Worm (Caenorhabditis elegans) whole organism, early embryonic: ENCODE results near the gene C08B6.3.

Experiments used
- B0310.2 ChIP-seq: sonication (generic microtip); optimal IDR thresholded peaks from 2 replicates; lab custom pipeline; 2016; ENCODE audit warnings: mild to moderate bottlenecking, missing genetic modification characterization, missing compliant biosample characterization
- F13C5.2 ChIP-seq: sonication (generic microtip); optimal IDR thresholded peaks from 2 replicates; lab custom pipeline; 2017; ENCODE audit warnings: mild to moderate bottlenecking, missing genetic modification characterization, inconsistent platforms, missing compliant biosample characterization
- aly-1 ChIP-seq: sonication (generic microtip); optimal IDR thresholded peaks from 2 replicates; lab custom pipeline; 2016; ENCODE audit warnings: missing genetic modification characterization, missing compliant biosample characterization
- ama-1 ChIP-seq: fragments of 150-350 bp; optimal IDR thresholded peaks from 2 replicates; lab custom pipeline; 2014
- ceh-13 ChIP-seq: fragments of 200-800 bp; sonication (Bioruptor generic); optimal IDR thresholded peaks from 2 replicates; lab custom pipeline; 2018; ENCODE audit warnings: mild to moderate bottlenecking, missing genetic modification characterization, missing compliant biosample characterization
- ceh-36 ChIP-seq: sonication (generic microtip); optimal IDR thresholded peaks from 2 replicates; lab custom pipeline; 2016; ENCODE audit warnings: missing genetic modification characterization, inconsistent platforms, missing compliant biosample characterization
- ets-7 ChIP-seq: sonication (generic microtip); optimal IDR thresholded peaks from 2 replicates; lab custom pipeline; 2016; ENCODE audit warnings: missing genotype, missing genetic modification characterization, missing compliant biosample characterization
- flt-1 ChIP-seq: fragments of 200-800 bp; sonication (Bioruptor generic); IDR thresholded peaks from 2 replicates; pipeline ENCODE4 v1.3.6; 2022; ENCODE audit warnings: missing genetic modification characterization, missing compliant biosample characterization
- hmbx-1 ChIP-seq: sonication (generic microtip); optimal IDR thresholded peaks from 2 replicates; lab custom pipeline; 2016; ENCODE audit warnings: mild to moderate bottlenecking, missing genetic modification characterization, missing compliant biosample characterization
- hmg-4 ChIP-seq: fragments of 200-800 bp; sonication (Bioruptor generic); optimal IDR thresholded peaks from 2 replicates; lab custom pipeline; 2018; ENCODE audit warnings: mild to moderate bottlenecking, missing genetic modification characterization, missing compliant biosample characterization
- hnd-1 ChIP-seq: sonication (generic microtip); optimal IDR thresholded peaks from 2 replicates; lab custom pipeline; 2016; ENCODE audit warnings: missing genetic modification characterization, missing compliant biosample characterization
- pes-1 ChIP-seq: fragments of 200-800 bp; sonication (Bioruptor generic); IDR thresholded peaks from 2 replicates; pipeline ENCODE4 v1.3.6; 2022; ENCODE audit warnings: missing genetic modification reagents, missing genetic modification characterization, missing compliant biosample characterization
- scrt-1 ChIP-seq: fragments of 200-800 bp; sonication (Bioruptor generic); IDR thresholded peaks from 2 replicates; pipeline ENCODE4 v1.3.6; 2022; ENCODE audit warnings: missing genetic modification characterization, missing compliant biosample characterization
- sea-1 ChIP-seq: fragments of 200-800 bp; sonication (Bioruptor generic); conservative IDR thresholded peaks from 2 replicates; pipeline ENCODE4 v1.3.6; 2022; ENCODE audit warnings: missing genetic modification characterization, missing compliant biosample characterization
- tbx-11 ChIP-seq: fragments of 200-800 bp; sonication (Bioruptor generic); IDR thresholded peaks from 2 replicates; pipeline ENCODE4 v1.3.6; 2022; ENCODE audit warnings: missing genetic modification characterization, missing compliant biosample characterization
- tbx-37 ChIP-seq: fragments of 200-800 bp; sonication (Bioruptor generic); conservative IDR thresholded peaks from 2 replicates; pipeline ENCODE4 v1.3.6; 2022; ENCODE audit warnings: missing genetic modification reagents, missing genetic modification characterization, missing compliant biosample characterization
- tra-4 ChIP-seq: sonication (generic microtip); optimal IDR thresholded peaks from 2 replicates; lab custom pipeline; 2017; ENCODE audit warnings: missing genetic modification characterization, missing compliant biosample characterization

C08B6.3 gene

ce11 chrV:10107309-10107708 is 4.8 kb downstream of the C08B6.3 start, which contains the start of gene C08B6.11:
C08B6.11 (plus strand) TSS chrV:10107609.
- TF ChIP-seq flt-1 (GFP tag; lab: Robert Waterston, UW), result no peak
- no peak for TF ChIP-seq ceh-36
- no peak for TF ChIP-seq tra-4 (tag; lab: Kevin White, UChicago)
- no peak for TF ChIP-seq hnd-1 (tag; lab: Kevin White, UChicago)
- TF ChIP-seq hmg-4 (GFP tag; lab: Kevin White, UChicago), result no peak
- TF ChIP-seq B0310.2 (tag; lab: Kevin White, UChicago), result no peak
- TF ChIP-seq tbx-37 (GFP tag; lab: Robert Waterston, UW), result no peak
- TF ChIP-seq scrt-1, result no peak
- TF ChIP-seq ets-7 (tag; lab: Kevin White, UChicago), result no peak
- no peak for TF ChIP-seq sea-1 (GFP tag; lab: Robert Waterston, UW)
- TF ChIP-seq hmbx-1 (tag; lab: Kevin White, UChicago), result no peak
- TF ChIP-seq ceh-13 (GFP tag; lab: Kevin White, UChicago), result no peak
- no peak for TF ChIP-seq pes-1 (GFP tag; lab: Robert Waterston, UW)
- TF ChIP-seq tbx-11 (GFP tag; lab: Robert Waterston, UW), result no peak
- TF ChIP-seq aly-1 (tag; lab: Kevin White, UChicago), result no peak
- no peak for TF ChIP-seq F13C5.2

DNA sequence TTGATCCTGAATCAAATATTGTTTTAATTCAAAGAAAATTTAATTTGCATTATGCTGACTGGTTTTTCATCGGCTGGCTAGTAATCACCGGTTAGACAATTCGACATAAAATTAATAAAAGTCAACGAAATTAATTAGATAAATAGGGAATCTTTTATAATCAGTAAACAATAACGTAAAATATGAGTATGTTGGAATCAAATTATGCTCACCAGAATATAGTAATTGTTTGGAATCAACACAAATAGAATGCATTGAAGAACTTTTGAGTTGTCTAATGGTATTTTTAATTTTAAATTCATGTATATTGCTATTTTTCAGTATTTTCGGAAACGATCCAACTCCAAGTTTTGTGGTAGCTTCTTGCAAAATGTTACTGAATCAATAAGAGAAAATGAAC is 6.7 kb downstream of the C08B6.3 start, which contains the start of gene C08B6.2:
C08B6.2 (plus strand) TSS at position 301 of the 400 bp plus-strand sequence.
- TF ChIP-seq aly-1 (tag; lab: Kevin White, UChicago), result no peak
- TF ChIP-seq ets-7 (tag; lab: Kevin White, UChicago), result no peak
- TF ChIP-seq tbx-11 (GFP tag; lab: Robert Waterston, UW), result no peak
- TF ChIP-seq ama-1, result no peak
- no peak for TF ChIP-seq ceh-36
- TF ChIP-seq pes-1 (GFP tag; lab: Robert Waterston, UW), result no peak
- no peak for TF ChIP-seq tbx-37 (GFP tag; lab: Robert Waterston, UW)
- TF ChIP-seq tra-4 (tag; lab: Kevin White, UChicago), result no peak
- no peak for TF ChIP-seq scrt-1
- no peak for TF ChIP-seq hnd-1 (tag; lab: Kevin White, UChicago)
- TF ChIP-seq ceh-13 (GFP tag; lab: Kevin White, UChicago), result no peak
- no peak for TF ChIP-seq B0310.2 (tag; lab: Kevin White, UChicago)
- TF ChIP-seq hmg-4 (GFP tag; lab: Kevin White, UChicago), result no peak

ce11 chrV:10104785-10105310 is 7.2 kb downstream of the C08B6.3 start, which contains the start of gene ugt-17:
ugt-17 (minus strand) TSS chrV:10104964.
- no peak for TF ChIP-seq pes-1 (GFP tag; lab: Robert Waterston, UW)
- no peak for TF ChIP-seq B0310.2 (tag; lab: Kevin White, UChicago)
- no peak for TF ChIP-seq sea-1 (GFP tag; lab: Robert Waterston, UW)
- no peak for TF ChIP-seq hmg-4 (GFP tag; lab: Kevin White, UChicago)
- TF ChIP-seq ceh-13 (GFP tag; lab: Kevin White, UChicago), result no peak
- TF ChIP-seq ets-7 (tag; lab: Kevin White, UChicago), result no peak
- no peak for TF ChIP-seq tbx-37 (GFP tag; lab: Robert Waterston, UW)
- no peak for TF ChIP-seq F13C5.2

ce11 chrV:10103811-10104210 is 8.3 kb downstream of the C08B6.3 start:
- TF ChIP-seq scrt-1, result no peak
- no peak for TF ChIP-seq hmg-4 (GFP tag; lab: Kevin White, UChicago)
- TF ChIP-seq flt-1 (GFP tag; lab: Robert Waterston, UW), result no peak
- no peak for TF ChIP-seq F13C5.2
- TF ChIP-seq ets-7 (tag; lab: Kevin White, UChicago), result no peak
- no peak for TF ChIP-seq aly-1 (tag; lab: Kevin White, UChicago)
- TF ChIP-seq ceh-13 (GFP tag; lab: Kevin White, UChicago), result no peak
- no peak for TF ChIP-seq hnd-1 (tag; lab: Kevin White, UChicago)
- no peak for TF ChIP-seq hmbx-1 (tag; lab: Kevin White, UChicago)
- no peak for TF ChIP-seq ama-1
- TF ChIP-seq sea-1 (GFP tag; lab: Robert Waterston, UW), result no peak
- TF ChIP-seq tra-4 (tag; lab: Kevin White, UChicago), result no peak
- TF ChIP-seq tbx-37 (GFP tag; lab: Robert Waterston, UW), result no peak
- TF ChIP-seq pes-1 (GFP tag; lab: Robert Waterston, UW), result no peak
- TF ChIP-seq B0310.2 (tag; lab: Kevin White, UChicago), result no peak
- no peak for TF ChIP-seq tbx-11 (GFP tag; lab: Robert Waterston, UW)
- no peak for TF ChIP-seq ceh-36

DNA sequence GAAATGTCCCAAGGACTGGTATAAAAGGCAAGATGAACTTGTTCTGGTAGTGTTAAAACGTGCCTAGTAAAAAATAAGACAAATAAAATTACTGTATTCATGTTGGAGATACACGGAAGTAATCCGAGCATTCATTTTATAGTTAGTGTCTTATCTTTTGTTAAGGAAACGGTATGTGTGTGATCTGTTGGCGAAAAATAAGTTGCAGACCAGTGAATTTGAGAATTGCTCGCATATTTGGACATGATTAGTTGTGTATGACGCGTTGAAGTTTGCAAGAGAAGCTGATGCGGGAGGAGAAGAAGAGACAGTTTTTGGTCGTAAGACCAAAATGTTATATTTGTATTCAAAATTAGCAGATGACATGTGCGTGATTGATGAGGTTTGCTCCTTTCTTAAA is 10.2 kb downstream of the C08B6.3 start, which contains the start of gene C08B6.14:
C08B6.14 (minus strand) TSS at position 101 of the 400 bp plus-strand sequence.
- no peak for TF ChIP-seq tbx-11 (GFP tag; lab: Robert Waterston, UW)
- no peak for TF ChIP-seq ceh-36
- TF ChIP-seq ets-7 (tag; lab: Kevin White, UChicago), result no peak
- TF ChIP-seq ama-1, result no peak
- no peak for TF ChIP-seq F13C5.2
- no peak for TF ChIP-seq scrt-1
- TF ChIP-seq ceh-13 (GFP tag; lab: Kevin White, UChicago), result no peak
- no peak for TF ChIP-seq pes-1 (GFP tag; lab: Robert Waterston, UW)
- TF ChIP-seq flt-1 (GFP tag; lab: Robert Waterston, UW), result no peak
- no peak for TF ChIP-seq hnd-1 (tag; lab: Kevin White, UChicago)
- TF ChIP-seq tbx-37 (GFP tag; lab: Robert Waterston, UW), result no peak
- TF ChIP-seq tra-4 (tag; lab: Kevin White, UChicago), result no peak

- TF ChIP-seq flt-1 (GFP tag; lab: Robert Waterston, UW) (no peak), tbx-37 (GFP tag; lab: Robert Waterston, UW) (no peak), sea-1 (GFP tag; lab: Robert Waterston, UW) (no peak), ets-7 (tag; lab: Kevin White, UChicago) (no peak), tbx-11 (GFP tag; lab: Robert Waterston, UW) (no peak), scrt-1 (no peak), ceh-36 (no peak), tra-4 (tag; lab: Kevin White, UChicago) (no peak)
These were observed 13.7 kb downstream of the C08B6.3 start, which contains the start of gene ugt-47 for ce11 chrV:10098429-10098828. ugt-47 (minus strand) TSS chrV:10098597.

DNA sequence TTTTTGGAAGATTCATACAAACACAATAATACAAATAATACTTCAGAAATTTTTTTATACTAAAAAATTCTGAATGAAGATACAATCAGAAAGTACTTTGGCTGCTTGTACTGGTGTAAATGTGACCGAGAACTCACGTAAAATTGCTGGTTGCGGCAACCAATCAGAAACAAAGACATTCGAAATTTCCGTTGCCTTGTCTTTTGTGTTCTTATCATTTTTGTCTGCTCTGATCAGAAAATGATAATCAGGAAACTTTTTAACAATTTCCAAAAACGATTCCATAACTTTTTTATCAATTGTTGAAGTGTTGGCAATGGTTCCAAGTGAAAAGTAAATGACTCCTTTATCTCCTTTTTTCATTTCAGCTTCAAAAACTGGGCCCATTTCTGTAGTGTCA is 15.2 kb downstream of the C08B6.3 start:
- TF ChIP-seq flt-1 (GFP tag; lab: Robert Waterston, UW) (no peak), aly-1 (tag; lab: Kevin White, UChicago) (no peak), scrt-1 (no peak), tbx-37 (GFP tag; lab: Robert Waterston, UW) (no peak), pes-1 (GFP tag; lab: Robert Waterston, UW) (no peak), tra-4 (tag; lab: Kevin White, UChicago) (no peak), hmg-4 (GFP tag; lab: Kevin White, UChicago) (no peak), ama-1 (no peak), tbx-11 (GFP tag; lab: Robert Waterston, UW) (no peak), hmbx-1 (tag; lab: Kevin White, UChicago) (no peak), ceh-36 (no peak), F13C5.2 (no peak), B0310.2 (tag; lab: Kevin White, UChicago) (no peak), hnd-1 (tag; lab: Kevin White, UChicago) (no peak)
